Worm (Caenorhabditis elegans) whole organism, L3 larva: ENCODE measurements around the gene T19D12.2.

ENCODE experiments used
- elt-2 ChIP-seq: sonication (generic microtip); optimal IDR thresholded peaks from 2 replicates; lab custom pipeline; 2016; ENCODE audit warnings: missing genetic modification reagents, mild to moderate bottlenecking, missing genetic modification characterization, missing compliant biosample characterization
- elt-3 ChIP-seq, 3 experiments: fragments of 150-350 bp in 1 of 3; sonication (generic microtip) in 2 of 3; optimal IDR thresholded peaks; 2 replicates in 2 of 3; 4 replicates in 1 of 3; lab custom pipeline; 2014 to 2017; ENCODE audit warnings: missing biosample characterization in 3 of 3, missing genetic modification characterization in 3 of 3
- nhr-11 ChIP-seq: fragments of 150-350 bp; optimal IDR thresholded peaks from 2 replicates; lab custom pipeline; 2014; ENCODE audit warnings: missing biosample characterization, missing genetic modification characterization
- nhr-23 ChIP-seq: fragments of 150-350 bp; optimal IDR thresholded peaks from 2 replicates; lab custom pipeline; 2014; ENCODE audit warnings: missing biosample characterization, missing genetic modification reagents, missing genetic modification characterization
- nhr-67 ChIP-seq: fragments of 150-350 bp; optimal IDR thresholded peaks from 2 replicates; lab custom pipeline; 2014; ENCODE audit warnings: missing biosample characterization, missing genetic modification characterization
- skn-1 ChIP-seq: fragments of 150-350 bp; optimal IDR thresholded peaks from 2 replicates; lab custom pipeline; 2014; ENCODE audit warnings: missing biosample characterization, missing genetic modification characterization
- ztf-11 ChIP-seq: fragments of 150-350 bp; optimal IDR thresholded peaks from 2 replicates; lab custom pipeline; 2014; ENCODE audit warnings: missing biosample characterization, missing genetic modification characterization
- ztf-4 ChIP-seq: fragments of 150-350 bp; optimal IDR thresholded peaks from 2 replicates; lab custom pipeline; 2014; ENCODE audit warnings: missing biosample characterization, missing genetic modification characterization

ce11 chrII:6712177-6712981 lies 51.2 kb downstream of the T19D12.2 start, which contains the start of the genes dpy-10 and T14B4.19:
- no peak for TF ChIP-seq skn-1
- TF ChIP-seq ztf-11 (tag; lab: Kevin White, UChicago): no peak
- TF ChIP-seq nhr-11 (tag; lab: Kevin White, UChicago): no peak
- TF ChIP-seq elt-2 (tag; lab: Kevin White, UChicago): no peak
- no peak for TF ChIP-seq ztf-4 (tag; lab: Kevin White, UChicago)
- TF ChIP-seq elt-3 (tag; optimal IDR thresholded peaks at IDR 0.05; lab: Kevin White, UChicago): peak in 2 of 3 experiments; percentile 18 to 85
- peak; percentile 96 for TF ChIP-seq nhr-23
- TF ChIP-seq nhr-67 (tag; lab: Kevin White, UChicago): no peak
